Fruit fly (Drosophila melanogaster) whole organism, prepupa: ENCODE results near the gene Rpn12.

Experiments used
- Blimp-1 ChIP-seq: fragments of 200-800 bp; sonication (Bioruptor generic); optimal IDR thresholded peaks from 3 replicates; lab custom pipeline; 2017; ENCODE audit warnings: missing biosample characterization, missing genetic modification characterization, mild to moderate bottlenecking, moderate library complexity, missing genetic modification reagents
- Eip93F ChIP-seq: fragments of 200-800 bp; sonication (Bioruptor generic); optimal IDR thresholded peaks from 2 replicates; lab custom pipeline; 2016; ENCODE audit warnings: missing biosample characterization, mild to moderate bottlenecking, missing genetic modification characterization
- Lpt ChIP-seq: fragments of 200-800 bp; sonication (Bioruptor generic); optimal IDR thresholded peaks from 3 replicates; lab custom pipeline; 2016; ENCODE audit warnings: missing biosample characterization, missing genetic modification characterization
- svp ChIP-seq: fragments of 200-800 bp; sonication (Bioruptor generic); peaks from one replicate; lab custom pipeline; 2016; ENCODE audit warnings: missing biosample characterization, missing genetic modification characterization

- TF ChIP-seq svp (GFP tag; lab: Kevin White, UChicago) (peak; percentile 93), Eip93F (GFP tag; lab: Kevin White, UChicago) (peak; percentile 64), Lpt (peak; percentile 31), Blimp-1 (GFP tag; lab: Kevin White, UChicago) (peak; percentile 33)
These were observed 29.3 kb downstream of the Rpn12 start, which contains the start of gene CG4101 for dm6 chr3L:16612152-16612551.
